Worm (Caenorhabditis elegans): ENCODE measurements around the gene clpp-1.

Gene clpp-1

DNA sequence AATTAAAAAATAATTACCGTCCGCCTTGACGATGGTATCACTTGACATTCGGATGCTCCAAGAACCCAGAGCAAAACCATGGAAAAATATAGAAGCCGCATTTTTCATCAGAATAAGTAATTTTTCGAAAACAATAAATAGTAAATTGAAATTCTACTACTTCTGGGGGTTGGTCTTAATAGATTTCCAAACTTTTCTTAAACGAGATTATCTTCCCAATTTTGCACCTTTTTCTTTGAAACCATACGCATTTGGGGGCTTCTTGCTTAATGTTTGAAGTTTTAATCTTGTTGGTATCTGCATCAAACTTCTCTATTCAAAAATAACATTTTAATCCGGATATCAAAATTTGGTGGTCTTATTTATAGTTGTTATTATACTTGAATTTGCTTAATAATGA lies 13.5 kb upstream of the clpp-1 start, which contains the start of gene gcy-5:
TSS of gene gcy-5 (minus strand) at position 101 of the 400 bp plus-strand sequence.
- TF ChIP-seq lsy-2 (tag; optimal IDR thresholded peaks at IDR 0.05) (no peak), F13H6.1 (tag; optimal IDR thresholded peaks at IDR 0.05) (no peak), nhr-77 (tag; optimal IDR thresholded peaks at IDR 0.05) (no peak)

DNA sequence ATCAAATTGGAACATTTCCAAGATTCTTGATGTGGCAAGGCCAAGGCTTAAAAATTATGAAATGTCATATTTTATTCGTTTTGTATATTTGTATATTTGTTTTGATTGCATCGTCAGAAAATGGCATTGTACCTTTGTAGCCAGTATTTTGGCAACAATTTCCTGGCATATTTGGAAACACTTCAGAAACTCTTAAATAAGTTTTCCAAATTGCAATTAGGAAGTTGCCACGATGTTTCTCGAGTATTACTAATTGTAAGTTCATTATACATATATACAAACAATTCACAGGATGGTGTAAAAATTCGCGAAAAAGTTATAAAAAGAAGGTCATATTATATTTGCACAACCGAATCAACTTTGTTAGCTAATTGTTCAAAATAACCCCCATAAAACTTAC lies 12.6 kb upstream of the clpp-1 start, which contains the start of gene idpp-8:
TSS of gene idpp-8 (plus strand) at position 301 of the 400 bp plus-strand sequence.
- TF ChIP-seq R02D3.7 (tag; optimal IDR thresholded peaks at IDR 0.05) (no peak), mdl-1 (tag; optimal IDR thresholded peaks at IDR 0.05) (no peak), sma-9 (GFP tag; optimal IDR thresholded peaks at IDR 0.05) (no peak), sma-9 (tag; optimal IDR thresholded peaks at IDR 0.05) (no peak), nhr-21 (tag; optimal IDR thresholded peaks at IDR 0.05) (no peak), nhr-10 (tag; optimal IDR thresholded peaks at IDR 0.05) (no peak)

DNA sequence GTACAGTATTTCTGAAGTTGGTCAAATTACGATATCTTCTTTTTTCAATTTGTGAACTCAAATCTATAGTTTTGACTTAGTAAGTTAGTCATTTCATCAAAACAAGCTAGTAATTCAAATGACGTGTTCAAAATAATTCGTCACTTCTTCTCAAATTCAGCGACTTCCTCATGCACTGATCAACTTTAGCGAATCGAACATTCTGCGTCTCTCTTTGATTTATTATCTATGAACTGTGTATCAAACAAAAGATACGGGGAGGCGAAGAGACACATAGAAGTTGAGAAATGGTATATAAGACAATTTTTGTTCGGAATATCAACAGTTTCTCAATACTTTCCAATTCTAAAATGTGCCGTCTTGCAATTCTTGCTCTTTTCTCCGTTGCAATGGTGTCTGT lies 9.3 kb upstream of the clpp-1 start, which contains the start of gene srlf-34:
TSS of gene srlf-34 (plus strand) at position 321 of the 400 bp plus-strand sequence.
- TF ChIP-seq skn-1 (tag; optimal IDR thresholded peaks at IDR 0.05): no peak
- no peak for TF ChIP-seq elt-3 (tag; optimal IDR thresholded peaks at IDR 0.05)
- TF ChIP-seq F13H6.1 (tag; optimal IDR thresholded peaks at IDR 0.05): no peak
- TF ChIP-seq snpc-4 (tag; optimal IDR thresholded peaks at IDR 0.05): no peak
- no peak for TF ChIP-seq nhr-11 (tag; optimal IDR thresholded peaks at IDR 0.05)
- TF ChIP-seq Y55F3AM.14 (GFP tag; optimal IDR thresholded peaks at IDR 0.05): no peak
- TF ChIP-seq egl-27 (tag; optimal IDR thresholded peaks at IDR 0.05): peak; percentile 6
- peak; percentile 84 for TF ChIP-seq sma-3 (GFP tag; optimal IDR thresholded peaks at IDR 0.05)

DNA sequence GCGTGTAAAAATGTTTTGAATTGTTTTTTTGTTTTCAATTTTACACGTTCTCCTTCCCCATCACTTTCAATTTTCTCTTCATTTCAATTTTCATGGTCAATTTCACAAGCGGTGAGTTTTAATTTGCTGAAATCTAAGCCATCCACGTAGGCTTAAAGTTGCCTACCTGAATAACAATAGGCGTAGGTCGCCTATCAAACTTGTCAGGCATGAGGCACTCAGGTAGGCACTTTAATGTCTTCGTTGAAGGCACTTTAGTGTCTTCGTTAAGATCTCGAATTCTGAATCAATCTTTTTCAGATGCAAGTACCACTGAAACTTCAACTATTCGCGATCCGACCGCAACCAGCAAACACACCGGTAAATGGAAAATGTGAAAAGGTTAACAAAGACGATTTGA lies 6.7 kb upstream of the clpp-1 start, which contains the start of gene ZK970.8:
TSS of gene ZK970.8 (plus strand) at position 301 of the 400 bp plus-strand sequence.
- TF ChIP-seq sma-9 (GFP tag; optimal IDR thresholded peaks at IDR 0.05) (no peak), sma-9 (tag; optimal IDR thresholded peaks at IDR 0.05) (no peak), dmd-4 (tag; optimal IDR thresholded peaks at IDR 0.05) (no peak), Y55F3AM.14 (GFP tag; optimal IDR thresholded peaks at IDR 0.05) (no peak), unc-55 (GFP tag; optimal IDR thresholded peaks at IDR 0.05) (no peak), sem-4 (tag; optimal IDR thresholded peaks at IDR 0.05) (no peak), lin-13 (GFP tag; optimal IDR thresholded peaks at IDR 0.05) (no peak), blmp-1 (tag; optimal IDR thresholded peaks at IDR 0.05; ENCODE audit: insufficient read depth) (no peak), ztf-1 (GFP tag; conservative IDR thresholded peaks at IDR 0.05) (no peak), skn-1 (tag; optimal IDR thresholded peaks at IDR 0.05) (no peak), zag-1 (tag; optimal IDR thresholded peaks at IDR 0.05) (no peak), sma-3 (GFP tag; optimal IDR thresholded peaks at IDR 0.05) (no peak), nhr-129 (tag; optimal IDR thresholded peaks at IDR 0.05) (no peak), unc-62 (GFP tag; optimal IDR thresholded peaks at IDR 0.05) (no peak), mab-5 (tag; optimal IDR thresholded peaks at IDR 0.05) (no peak), peb-1 (tag; optimal IDR thresholded peaks at IDR 0.05) (no peak), gmeb-1 (tag; optimal IDR thresholded peaks at IDR 0.05) (no peak), ztf-11 (tag; optimal IDR thresholded peaks at IDR 0.05) (no peak), F13H6.1 (tag; optimal IDR thresholded peaks at IDR 0.05) (no peak), nhr-11 (tag; optimal IDR thresholded peaks at IDR 0.05) (no peak)

DNA sequence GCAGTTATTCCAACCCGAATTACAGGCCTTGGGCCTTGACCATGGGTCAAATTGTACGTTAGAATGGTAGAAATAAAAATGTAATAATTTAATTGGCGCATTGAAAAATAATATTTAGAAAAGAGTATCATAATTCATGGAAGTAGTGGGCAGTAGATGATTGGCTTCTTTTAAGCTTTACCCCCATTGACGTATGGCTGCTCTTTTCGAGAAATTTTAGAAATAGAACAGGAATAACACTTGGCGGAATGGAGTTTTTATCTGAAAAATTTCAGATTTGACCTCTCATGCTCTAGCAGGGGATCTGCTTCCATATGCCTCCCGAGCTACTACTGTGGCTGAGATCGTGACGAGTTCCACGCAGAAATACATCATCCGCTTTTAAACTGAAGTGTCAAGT lies 6.1 kb upstream of the clpp-1 start, which contains the start of gene gcy-4:
TSS of gene gcy-4 (minus strand) at position 101 of the 400 bp plus-strand sequence.
- no peak for TF ChIP-seq unc-55 (GFP tag; optimal IDR thresholded peaks at IDR 0.05)
- no peak for TF ChIP-seq nhr-21 (tag; optimal IDR thresholded peaks at IDR 0.05)
- TF ChIP-seq Y55F3AM.14 (GFP tag; optimal IDR thresholded peaks at IDR 0.05): no peak
- TF ChIP-seq mdl-1 (tag; optimal IDR thresholded peaks at IDR 0.05): no peak
- TF ChIP-seq nhr-11 (tag; optimal IDR thresholded peaks at IDR 0.05): no peak
- TF ChIP-seq sma-9 (GFP tag; optimal IDR thresholded peaks at IDR 0.05): no peak
- no peak for TF ChIP-seq sma-9 (tag; optimal IDR thresholded peaks at IDR 0.05)
- no peak for TF ChIP-seq lsy-2 (tag; optimal IDR thresholded peaks at IDR 0.05)
- TF ChIP-seq crh-2 (tag; optimal IDR thresholded peaks at IDR 0.05): no peak
- no peak for TF ChIP-seq mbf-1 (tag; optimal IDR thresholded peaks at IDR 0.05)
- TF ChIP-seq nhr-23 (tag; optimal IDR thresholded peaks at IDR 0.05): no peak
- no peak for TF ChIP-seq elt-1 (tag; optimal IDR thresholded peaks at IDR 0.05)
- no peak for TF ChIP-seq lin-11 (tag; optimal IDR thresholded peaks at IDR 0.05)
